Fruit fly (Drosophila melanogaster): ENCODE measurements around the gene CG10068.

Gene CG10068

dm6 chr3R:7079718-7080117, 48.1 kb downstream of the CG10068 start:
- TF ChIP-seq gl (tag; optimal IDR thresholded peaks at IDR 0.05): no peak
- TF ChIP-seq CG34367 (tag; optimal IDR thresholded peaks at IDR 0.05): no peak
- TF ChIP-seq CG15710 (tag; optimal IDR thresholded peaks at IDR 0.05): no peak
- TF ChIP-seq CG8159 (tag; optimal IDR thresholded peaks at IDR 0.05): no peak
- no peak for TF ChIP-seq CG12605 (GFP tag; IDR thresholded peaks at IDR 0.05)
- TF ChIP-seq fd96Ca (GFP tag; IDR thresholded peaks at IDR 0.05): no peak
- no peak for TF ChIP-seq CG17806 (tag; optimal IDR thresholded peaks at IDR 0.05)
- no peak for TF ChIP-seq CG14655 (GFP tag; optimal IDR thresholded peaks at IDR 0.05)
- TF ChIP-seq CG13204 (GFP tag; optimal IDR thresholded peaks at IDR 0.05): no peak
- TF ChIP-seq CG8301 (tag; optimal IDR thresholded peaks at IDR 0.05): no peak
- no peak for TF ChIP-seq CG9948 (tag; optimal IDR thresholded peaks at IDR 0.05)
- TF ChIP-seq Ets98B (GFP tag; IDR thresholded peaks at IDR 0.05): no peak
- no peak for TF ChIP-seq EcR (GFP tag; optimal IDR thresholded peaks at IDR 0.05)
- TF ChIP-seq Pif1B (GFP tag; optimal IDR thresholded peaks at IDR 0.05): no peak

dm6 chr3R:7076293-7076981, 51.4 kb downstream of the CG10068 start:
- TF ChIP-seq CG8301 (tag; optimal IDR thresholded peaks at IDR 0.05) (peak; percentile 35), rn (GFP tag; IDR thresholded peaks at IDR 0.05) (no peak), CG17806 (tag; optimal IDR thresholded peaks at IDR 0.05) (peak; percentile 19), CG8159 (tag; optimal IDR thresholded peaks at IDR 0.05) (no peak)
